Fruit fly (Drosophila melanogaster): Measurements from ENCODE around the gene eyg.

The eyg gene

DNA sequence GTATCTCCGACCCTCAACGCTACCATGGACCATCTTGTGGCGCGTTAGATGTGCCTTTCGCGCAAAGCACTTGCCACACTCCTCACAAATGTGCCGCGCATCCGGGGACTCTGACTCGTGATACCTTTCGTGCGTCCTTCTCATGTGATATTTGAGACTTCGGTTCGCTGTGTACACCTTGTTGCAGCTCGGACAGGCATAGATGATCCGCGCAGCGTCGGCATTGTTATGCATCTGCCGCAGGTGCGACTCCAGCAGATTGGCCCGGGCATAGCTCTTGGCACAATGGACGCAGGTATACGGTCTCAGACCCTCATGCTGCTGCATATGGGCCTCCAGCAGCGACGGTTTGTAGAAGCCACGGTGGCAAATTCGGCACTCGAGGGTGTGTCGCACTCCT lies 38.2 kb upstream of the eyg start (continued):
- TF ChIP-seq Atf-2 (GFP tag; optimal IDR thresholded peaks at IDR 0.05) (no peak), CG4820 (GFP tag; optimal IDR thresholded peaks at IDR 0.05) (no peak), Med (GFP tag) (peak; percentile 39), D (optimal IDR thresholded peaks at IDR 0.05) (peak; percentile 60), D (GFP tag; optimal IDR thresholded peaks at IDR 0.05) (no peak), repo (GFP tag; optimal IDR thresholded peaks at IDR 0.05) (no peak), stc (GFP tag; IDR thresholded peaks at IDR 0.05) (no peak), wdn (GFP tag; IDR thresholded peaks at IDR 0.05) (no peak), cwo (GFP tag; optimal IDR thresholded peaks at IDR 0.05) (no peak), CG11560 (tag; IDR thresholded peaks at IDR 0.05) (no peak), Lhr (GFP tag; optimal IDR thresholded peaks at IDR 0.05) (no peak), CG4730 (GFP tag; IDR thresholded peaks at IDR 0.05) (no peak), CG30403 (GFP tag; optimal IDR thresholded peaks at IDR 0.05) (no peak), Blimp-1 (GFP tag; optimal IDR thresholded peaks at IDR 0.05) (no peak), chm (GFP tag; IDR thresholded peaks at IDR 0.05) (no peak), CG31441 (GFP tag; IDR thresholded peaks at IDR 0.05) (no peak), gcm2 (GFP tag; optimal IDR thresholded peaks at IDR 0.05) (no peak), GATAe (GFP tag; conservative IDR thresholded peaks at IDR 0.05) (no peak), nom (GFP tag; optimal IDR thresholded peaks at IDR 0.05) (no peak), CG15696 (tag; optimal IDR thresholded peaks at IDR 0.05) (no peak), hkb (optimal IDR thresholded peaks at IDR 0.05) (no peak), hkb (GFP tag; IDR thresholded peaks at IDR 0.05) (no peak), zfh1 (GFP tag; IDR thresholded peaks at IDR 0.05) (no peak), fd102C (GFP tag; optimal IDR thresholded peaks at IDR 0.05) (no peak), pita (GFP tag; optimal IDR thresholded peaks at IDR 0.05) (no peak), CG34224 (GFP tag; IDR thresholded peaks at IDR 0.05; ENCODE audit: partially characterized antibody) (no peak), jing (GFP tag; optimal IDR thresholded peaks at IDR 0.05) (no peak), Ets65A (GFP tag) (peak; percentile 30), dpn (GFP tag; optimal IDR thresholded peaks at IDR 0.05) (no peak), Hr78 (GFP tag; optimal IDR thresholded peaks at IDR 0.05) (no peak), gem (tag; optimal IDR thresholded peaks at IDR 0.05) (no peak), MESR4 (GFP tag; optimal IDR thresholded peaks at IDR 0.05) (peak; percentile 11), sens (GFP tag) (no peak), CG9932 (GFP tag; IDR thresholded peaks at IDR 0.05) (no peak), CG14050 (GFP tag; IDR thresholded peaks at IDR 0.05) (no peak), fru (optimal IDR thresholded peaks at IDR 0.05) (no peak), crp (GFP tag; optimal IDR thresholded peaks at IDR 0.05) (no peak), H15 (GFP tag; IDR thresholded peaks at IDR 0.05) (no peak), maf-S (GFP tag; optimal IDR thresholded peaks at IDR 0.05) (no peak), CG7357 (GFP tag; IDR thresholded peaks at IDR 0.05) (no peak), z (GFP tag; IDR thresholded peaks at IDR 0.05) (no peak), CG3726 (GFP tag; IDR thresholded peaks at IDR 0.05) (0 out of 3 replicates have a peak, but pooled peaks have one; percentile 20), unc-4 (GFP tag; IDR thresholded peaks at IDR 0.05; ENCODE audit: partially characterized antibody) (no peak), sc (optimal IDR thresholded peaks at IDR 0.05) (no peak), sc (GFP tag; optimal IDR thresholded peaks at IDR 0.05) (no peak), ftz-f1 (GFP tag; optimal IDR thresholded peaks at IDR 0.05) (no peak), CG4617 (GFP tag; optimal IDR thresholded peaks at IDR 0.05; ENCODE audit: borderline replicate concordance) (no peak), HLHmδ (GFP tag; optimal IDR thresholded peaks at IDR 0.05) (no peak), bbx (GFP tag; IDR thresholded peaks at IDR 0.05; ENCODE audit: partially characterized antibody) (no peak), CG18011 (GFP tag; optimal IDR thresholded peaks at IDR 0.05) (no peak), cg (GFP tag; optimal IDR thresholded peaks at IDR 0.05) (no peak), fd96Cb (tag; optimal IDR thresholded peaks at IDR 0.05) (no peak), CG6813 (GFP tag; optimal IDR thresholded peaks at IDR 0.05) (no peak)
